Worm (Caenorhabditis elegans) whole organism, early embryonic: Measurements from ENCODE around the gene T05C1.3.

ENCODE experiments used
- ama-1 ChIP-seq: fragments of 150-350 bp; optimal IDR thresholded peaks from 2 replicates; lab custom pipeline; 2014
- ceh-36 ChIP-seq: sonication (generic microtip); optimal IDR thresholded peaks from 2 replicates; lab custom pipeline; 2016; ENCODE audit warnings: missing genetic modification characterization, inconsistent platforms, missing compliant biosample characterization
- hnd-1 ChIP-seq: sonication (generic microtip); optimal IDR thresholded peaks from 2 replicates; lab custom pipeline; 2016; ENCODE audit warnings: missing genetic modification characterization, missing compliant biosample characterization
- tra-4 ChIP-seq: sonication (generic microtip); optimal IDR thresholded peaks from 2 replicates; lab custom pipeline; 2017; ENCODE audit warnings: missing genetic modification characterization, missing compliant biosample characterization

DNA sequence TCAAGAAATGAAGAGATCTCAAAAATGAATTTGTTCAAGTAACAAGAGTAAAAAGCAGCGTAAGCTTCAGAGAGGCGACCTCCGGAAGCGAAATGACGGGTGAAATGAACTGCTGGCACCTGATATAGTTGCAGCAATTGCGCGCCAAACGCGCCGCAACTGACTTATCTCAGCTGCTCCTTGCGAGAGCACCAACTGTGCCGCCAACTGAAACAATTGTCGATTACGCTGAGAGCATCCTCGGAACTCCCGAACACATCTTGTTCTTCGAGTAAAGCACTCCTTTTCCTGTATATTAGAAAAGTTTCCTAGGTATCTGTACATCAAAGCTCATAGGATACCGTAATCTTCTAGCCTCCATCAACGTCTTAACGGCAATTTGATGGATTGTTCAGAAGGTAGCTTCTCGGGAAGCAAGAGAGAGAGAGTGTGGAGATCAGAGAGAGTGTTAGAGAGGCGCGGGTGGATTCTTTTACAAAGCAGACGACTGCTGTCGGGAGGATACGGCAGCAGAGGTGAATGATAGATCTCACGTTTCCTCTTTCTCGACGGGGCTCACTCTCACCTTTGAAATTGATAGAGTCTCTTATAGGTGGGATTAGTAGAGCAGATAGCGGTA lies 30.9 kb upstream of the T05C1.3 start:
- no peak for TF ChIP-seq hnd-1
- TF ChIP-seq ceh-36 (tag; lab: Kevin White, UChicago): no peak
- no peak for TF ChIP-seq tra-4 (tag; lab: Kevin White, UChicago)
- no peak for TF ChIP-seq ama-1 (lab: Kevin White, UChicago)
